Worm (Caenorhabditis elegans) whole organism, late embryonic: ENCODE results near the gene srbc-20.

Experiments
- K02D7.2 ChIP-seq: sonication (generic microtip); optimal IDR thresholded peaks from 2 replicates; lab custom pipeline; 2017; ENCODE audit warnings: mild to moderate bottlenecking, missing genetic modification characterization, missing compliant biosample characterization
- ahr-1 ChIP-seq: sonication (generic microtip); optimal IDR thresholded peaks from 2 replicates; lab custom pipeline; 2016; ENCODE audit warnings: missing genetic modification characterization, missing compliant biosample characterization
- ceh-30 ChIP-seq: fragments of 150-350 bp; optimal IDR thresholded peaks from 2 replicates; lab custom pipeline; 2014; ENCODE audit warnings: missing biosample characterization, missing genetic modification characterization
- hlh-8 ChIP-seq: sonication (generic microtip); optimal IDR thresholded peaks from 2 replicates; lab custom pipeline; 2016; ENCODE audit warnings: missing genotype, missing genetic modification characterization, missing compliant biosample characterization
- nhr-11 ChIP-seq: fragments of 150-350 bp; optimal IDR thresholded peaks from 2 replicates; lab custom pipeline; 2014; ENCODE audit warnings: missing biosample characterization, missing genetic modification characterization
- ttx-3 ChIP-seq: sonication (generic microtip); optimal IDR thresholded peaks from 2 replicates; lab custom pipeline; 2016; ENCODE audit warnings: missing genetic modification reagents, missing genetic modification characterization, missing compliant biosample characterization
- unc-42 ChIP-seq: sonication (generic microtip); optimal IDR thresholded peaks from 2 replicates; lab custom pipeline; 2016; ENCODE audit warnings: missing genotype, missing genetic modification characterization, missing compliant biosample characterization
- unc-86 ChIP-seq: sonication (generic microtip); optimal IDR thresholded peaks from 2 replicates; lab custom pipeline; 2016; ENCODE audit warnings: missing genetic modification characterization, missing compliant biosample characterization
- zip-5 ChIP-seq: sonication (generic microtip); optimal IDR thresholded peaks from 2 replicates; lab custom pipeline; 2016; ENCODE audit warnings: missing genetic modification characterization, missing compliant biosample characterization

- TF ChIP-seq unc-86 (tag; lab: Kevin White, UChicago) = no peak
- TF ChIP-seq zip-5 (tag; lab: Kevin White, UChicago) = no peak
- TF ChIP-seq ahr-1 (tag; lab: Kevin White, UChicago) = no peak
- TF ChIP-seq unc-42 (tag; lab: Kevin White, UChicago) = no peak
- no peak for TF ChIP-seq hlh-8 (tag; lab: Kevin White, UChicago)
- no peak for TF ChIP-seq ceh-30
- no peak for TF ChIP-seq K02D7.2 (tag; lab: Kevin White, UChicago)
- no peak for TF ChIP-seq ttx-3 (tag; lab: Kevin White, UChicago)
- no peak for TF ChIP-seq nhr-11 (tag; lab: Kevin White, UChicago)
These were observed 47.9 kb upstream of the srbc-20 start, which contains the start of gene F36F12.7 for ce11 chrV:2099040-2099439.
